Worm (Caenorhabditis elegans): ENCODE results near the gene srt-69.

DNA sequence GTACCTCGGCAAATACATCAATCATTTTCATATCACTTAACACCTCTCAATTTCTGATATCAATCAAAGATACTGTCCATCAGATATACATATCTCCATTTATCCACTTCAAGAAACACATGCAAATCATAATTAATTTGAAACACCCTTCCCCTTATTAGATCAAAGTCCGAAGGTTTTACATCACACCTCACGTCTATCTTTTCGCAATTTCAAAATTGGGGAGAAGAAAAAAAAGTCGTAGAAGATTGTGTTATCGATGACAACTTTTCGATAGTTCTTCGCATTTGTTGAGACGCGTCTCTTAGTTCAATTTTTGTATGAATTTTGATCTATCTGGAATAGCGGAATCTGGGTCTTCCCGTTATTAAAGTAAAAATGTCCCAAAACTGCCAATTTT is 7.8 kb upstream of the srt-69 start:
- no peak for TF ChIP-seq cog-1 (tag; optimal IDR thresholded peaks at IDR 0.05)
- no peak for TF ChIP-seq ztf-29 (GFP tag; IDR thresholded peaks at IDR 0.05)
- TF ChIP-seq tab-1 (GFP tag; IDR thresholded peaks at IDR 0.05): no peak
- no peak for TF ChIP-seq ztf-23 (GFP tag; IDR thresholded peaks at IDR 0.05)
- no peak for TF ChIP-seq ref-1 (GFP tag; conservative IDR thresholded peaks at IDR 0.05)
- no peak for TF ChIP-seq flt-1 (GFP tag; IDR thresholded peaks at IDR 0.05)
- TF ChIP-seq med-1 (GFP tag; optimal IDR thresholded peaks at IDR 0.05; ENCODE audit: insufficient read depth): no peak
- TF ChIP-seq T22C8.4 (GFP tag; IDR thresholded peaks at IDR 0.05): no peak
- TF ChIP-seq klf-2 (GFP tag; conservative IDR thresholded peaks at IDR 0.05): no peak

All from whole organism, midembryonic.